Worm (Caenorhabditis elegans) whole organism, mixed stage, embryonic: ENCODE results near the gene nhr-67.

Experiments
- lin-13 ChIP-seq: fragments of 150-350 bp; optimal IDR thresholded peaks from 2 replicates; lab custom pipeline; 2014; ENCODE audit warnings: missing biosample characterization, missing genetic modification characterization
- nhr-12 ChIP-seq: fragments of 150-350 bp; optimal IDR thresholded peaks from 2 replicates; lab custom pipeline; 2014; ENCODE audit warnings: missing biosample characterization, missing genetic modification characterization
- nhr-237 ChIP-seq: fragments of 150-350 bp; optimal IDR thresholded peaks from 2 replicates; lab custom pipeline; 2014; ENCODE audit warnings: missing biosample characterization, missing genetic modification characterization
- nhr-76 ChIP-seq: sonication (generic microtip); optimal IDR thresholded peaks from 2 replicates; lab custom pipeline; 2017; ENCODE audit warnings: missing biosample characterization, missing genetic modification characterization
- ztf-11 ChIP-seq: fragments of 150-350 bp; optimal IDR thresholded peaks from 2 replicates; lab custom pipeline; 2014; ENCODE audit warnings: missing biosample characterization, missing genetic modification characterization

ce11 chrIV:11169652-11170051, at the start of gene nhr-67:
- TF ChIP-seq nhr-76 (tag; lab: Kevin White, UChicago): no peak
- TF ChIP-seq ztf-11: no peak
- TF ChIP-seq nhr-237 (tag; lab: Kevin White, UChicago): no peak
- no peak for TF ChIP-seq lin-13 (tag; lab: Kevin White, UChicago)
- no peak for TF ChIP-seq nhr-12 (tag; lab: Kevin White, UChicago)
